Worm (Caenorhabditis elegans) whole organism, early embryonic: ENCODE measurements around the gene lin-31.

Experiments used
- B0310.2 ChIP-seq: sonication (generic microtip); optimal IDR thresholded peaks from 2 replicates; lab custom pipeline; 2016; ENCODE audit warnings: mild to moderate bottlenecking, missing genetic modification characterization, missing compliant biosample characterization
- F13C5.2 ChIP-seq: sonication (generic microtip); optimal IDR thresholded peaks from 2 replicates; lab custom pipeline; 2017; ENCODE audit warnings: mild to moderate bottlenecking, missing genetic modification characterization, inconsistent platforms, missing compliant biosample characterization
- aly-1 ChIP-seq: sonication (generic microtip); optimal IDR thresholded peaks from 2 replicates; lab custom pipeline; 2016; ENCODE audit warnings: missing genetic modification characterization, missing compliant biosample characterization
- ama-1 ChIP-seq: fragments of 150-350 bp; optimal IDR thresholded peaks from 2 replicates; lab custom pipeline; 2014
- ceh-13 ChIP-seq: fragments of 200-800 bp; sonication (Bioruptor generic); optimal IDR thresholded peaks from 2 replicates; lab custom pipeline; 2018; ENCODE audit warnings: mild to moderate bottlenecking, missing genetic modification characterization, missing compliant biosample characterization
- ceh-36 ChIP-seq: sonication (generic microtip); optimal IDR thresholded peaks from 2 replicates; lab custom pipeline; 2016; ENCODE audit warnings: missing genetic modification characterization, inconsistent platforms, missing compliant biosample characterization
- ets-7 ChIP-seq: sonication (generic microtip); optimal IDR thresholded peaks from 2 replicates; lab custom pipeline; 2016; ENCODE audit warnings: missing genotype, missing genetic modification characterization, missing compliant biosample characterization
- flt-1 ChIP-seq: fragments of 200-800 bp; sonication (Bioruptor generic); IDR thresholded peaks from 2 replicates; pipeline ENCODE4 v1.3.6; 2022; ENCODE audit warnings: missing genetic modification characterization, missing compliant biosample characterization
- hmbx-1 ChIP-seq: sonication (generic microtip); optimal IDR thresholded peaks from 2 replicates; lab custom pipeline; 2016; ENCODE audit warnings: mild to moderate bottlenecking, missing genetic modification characterization, missing compliant biosample characterization
- hmg-4 ChIP-seq: fragments of 200-800 bp; sonication (Bioruptor generic); optimal IDR thresholded peaks from 2 replicates; lab custom pipeline; 2018; ENCODE audit warnings: mild to moderate bottlenecking, missing genetic modification characterization, missing compliant biosample characterization
- hnd-1 ChIP-seq: sonication (generic microtip); optimal IDR thresholded peaks from 2 replicates; lab custom pipeline; 2016; ENCODE audit warnings: missing genetic modification characterization, missing compliant biosample characterization
- pes-1 ChIP-seq: fragments of 200-800 bp; sonication (Bioruptor generic); IDR thresholded peaks from 2 replicates; pipeline ENCODE4 v1.3.6; 2022; ENCODE audit warnings: missing genetic modification reagents, missing genetic modification characterization, missing compliant biosample characterization
- scrt-1 ChIP-seq: fragments of 200-800 bp; sonication (Bioruptor generic); IDR thresholded peaks from 2 replicates; pipeline ENCODE4 v1.3.6; 2022; ENCODE audit warnings: missing genetic modification characterization, missing compliant biosample characterization
- sea-1 ChIP-seq: fragments of 200-800 bp; sonication (Bioruptor generic); conservative IDR thresholded peaks from 2 replicates; pipeline ENCODE4 v1.3.6; 2022; ENCODE audit warnings: missing genetic modification characterization, missing compliant biosample characterization
- tbx-11 ChIP-seq: fragments of 200-800 bp; sonication (Bioruptor generic); IDR thresholded peaks from 2 replicates; pipeline ENCODE4 v1.3.6; 2022; ENCODE audit warnings: missing genetic modification characterization, missing compliant biosample characterization
- tbx-37 ChIP-seq: fragments of 200-800 bp; sonication (Bioruptor generic); conservative IDR thresholded peaks from 2 replicates; pipeline ENCODE4 v1.3.6; 2022; ENCODE audit warnings: missing genetic modification reagents, missing genetic modification characterization, missing compliant biosample characterization
- tra-4 ChIP-seq: sonication (generic microtip); optimal IDR thresholded peaks from 2 replicates; lab custom pipeline; 2017; ENCODE audit warnings: missing genetic modification characterization, missing compliant biosample characterization

The lin-31 gene

ce11 chrII:3950077-3950476 lies 32.3 kb upstream of the lin-31 start, which contains the start of gene sea-2:
Gene sea-2 (plus strand): TSS chrII:3950377.
- TF ChIP-seq flt-1 (GFP tag; lab: Robert Waterston, UW): no peak
- no peak for TF ChIP-seq hnd-1 (tag; lab: Kevin White, UChicago)
- TF ChIP-seq ceh-36 (tag; lab: Kevin White, UChicago): no peak
- no peak for TF ChIP-seq ceh-13
- TF ChIP-seq pes-1 (GFP tag; lab: Robert Waterston, UW): no peak
- TF ChIP-seq ama-1 (lab: Kevin White, UChicago): no peak
- TF ChIP-seq B0310.2: no peak
- TF ChIP-seq aly-1 (tag; lab: Kevin White, UChicago): no peak
- TF ChIP-seq F13C5.2: no peak
- no peak for TF ChIP-seq tbx-37 (GFP tag; lab: Robert Waterston, UW)
- TF ChIP-seq tbx-11: no peak
- TF ChIP-seq hmbx-1 (tag; lab: Kevin White, UChicago): no peak
- TF ChIP-seq ets-7 (tag; lab: Kevin White, UChicago): no peak

- TF ChIP-seq hnd-1 (tag; lab: Kevin White, UChicago): no peak
- no peak for TF ChIP-seq tbx-11
- no peak for TF ChIP-seq B0310.2
- no peak for TF ChIP-seq sea-1 (GFP tag; lab: Robert Waterston, UW)
- no peak for TF ChIP-seq ets-7 (tag; lab: Kevin White, UChicago)
- no peak for TF ChIP-seq flt-1 (GFP tag; lab: Robert Waterston, UW)
- no peak for TF ChIP-seq hmbx-1 (tag; lab: Kevin White, UChicago)
- TF ChIP-seq ama-1 (lab: Kevin White, UChicago): no peak
- no peak for TF ChIP-seq ceh-36 (tag; lab: Kevin White, UChicago)
- TF ChIP-seq ceh-13: no peak
Observed at ce11 chrII:3951354-3951753, 31.0 kb upstream of the lin-31 start.

ce11 chrII:3952368-3952767 lies 30.0 kb upstream of the lin-31 start:
- no peak for TF ChIP-seq ceh-13
- TF ChIP-seq hmbx-1 (tag; lab: Kevin White, UChicago): no peak
- TF ChIP-seq hmg-4 (GFP tag; lab: Kevin White, UChicago): no peak
- no peak for TF ChIP-seq ets-7 (tag; lab: Kevin White, UChicago)
- no peak for TF ChIP-seq ceh-36 (tag; lab: Kevin White, UChicago)
- no peak for TF ChIP-seq F13C5.2
- no peak for TF ChIP-seq ama-1 (lab: Kevin White, UChicago)
- TF ChIP-seq flt-1 (GFP tag; lab: Robert Waterston, UW): no peak
- TF ChIP-seq aly-1 (tag; lab: Kevin White, UChicago): no peak
- no peak for TF ChIP-seq tbx-37 (GFP tag; lab: Robert Waterston, UW)
- no peak for TF ChIP-seq tra-4 (tag; lab: Kevin White, UChicago)
- no peak for TF ChIP-seq sea-1 (GFP tag; lab: Robert Waterston, UW)
- TF ChIP-seq pes-1 (GFP tag; lab: Robert Waterston, UW): no peak
- no peak for TF ChIP-seq tbx-11
- TF ChIP-seq scrt-1 (GFP tag; lab: Robert Waterston, UW): no peak
- no peak for TF ChIP-seq hnd-1 (tag; lab: Kevin White, UChicago)
- TF ChIP-seq B0310.2: no peak

- no peak for TF ChIP-seq scrt-1 (GFP tag; lab: Robert Waterston, UW)
- no peak for TF ChIP-seq ama-1 (lab: Kevin White, UChicago)
Observed at ce11 chrII:3952967-3953366, 29.4 kb upstream of the lin-31 start.

- TF ChIP-seq ceh-36 (tag; lab: Kevin White, UChicago): no peak
- TF ChIP-seq flt-1 (GFP tag; lab: Robert Waterston, UW): no peak
- no peak for TF ChIP-seq pes-1 (GFP tag; lab: Robert Waterston, UW)
- TF ChIP-seq ets-7 (tag; lab: Kevin White, UChicago): no peak
- no peak for TF ChIP-seq hnd-1 (tag; lab: Kevin White, UChicago)
- no peak for TF ChIP-seq tbx-11
- no peak for TF ChIP-seq tra-4 (tag; lab: Kevin White, UChicago)
- no peak for TF ChIP-seq ama-1 (lab: Kevin White, UChicago)
- TF ChIP-seq ceh-13: no peak
- TF ChIP-seq B0310.2: no peak
- no peak for TF ChIP-seq hmg-4 (GFP tag; lab: Kevin White, UChicago)
- TF ChIP-seq F13C5.2: no peak
- TF ChIP-seq hmbx-1 (tag; lab: Kevin White, UChicago): no peak
- TF ChIP-seq scrt-1 (GFP tag; lab: Robert Waterston, UW): no peak
- no peak for TF ChIP-seq sea-1 (GFP tag; lab: Robert Waterston, UW)
- no peak for TF ChIP-seq tbx-37 (GFP tag; lab: Robert Waterston, UW)
- no peak for TF ChIP-seq aly-1 (tag; lab: Kevin White, UChicago)
Observed at ce11 chrII:3954018-3954417, 28.3 kb upstream of the lin-31 start.

ce11 chrII:3954838-3955237 lies 27.5 kb upstream of the lin-31 start:
- TF ChIP-seq sea-1 (GFP tag; lab: Robert Waterston, UW) (no peak), ama-1 (lab: Kevin White, UChicago) (no peak), hmbx-1 (tag; lab: Kevin White, UChicago) (no peak), tra-4 (tag; lab: Kevin White, UChicago) (no peak), aly-1 (tag; lab: Kevin White, UChicago) (no peak), ets-7 (tag; lab: Kevin White, UChicago) (no peak), flt-1 (GFP tag; lab: Robert Waterston, UW) (no peak), ceh-36 (tag; lab: Kevin White, UChicago) (no peak), hnd-1 (tag; lab: Kevin White, UChicago) (no peak)

ce11 chrII:3955938-3956337 lies 26.4 kb upstream of the lin-31 start:
- TF ChIP-seq sea-1 (GFP tag; lab: Robert Waterston, UW) (no peak), flt-1 (GFP tag; lab: Robert Waterston, UW) (no peak), tbx-37 (GFP tag; lab: Robert Waterston, UW) (no peak), ceh-36 (tag; lab: Kevin White, UChicago) (no peak), ets-7 (tag; lab: Kevin White, UChicago) (peak; percentile 42), aly-1 (tag; lab: Kevin White, UChicago) (peak; percentile 8), hmg-4 (GFP tag; lab: Kevin White, UChicago) (no peak), scrt-1 (GFP tag; lab: Robert Waterston, UW) (no peak)
